Fruit fly (Drosophila melanogaster) whole organism, wandering third instar larva: Measurements from ENCODE around the gene Alg1.
A peak's percentile ranks its signal among the peaks of the same experiment; 100 is the strongest.
"Not testable (repeated sequence)": the region's sequence is repeated elsewhere in the genome, so short reads cannot be mapped to it uniquely, and the experiment has no call there.

Experiments used
- CG32264 ChIP-seq: fragments of 200-800 bp; sonication (Bioruptor generic); optimal IDR thresholded peaks from 2 replicates; lab custom pipeline; 2016; ENCODE audit warnings: missing biosample characterization, missing genetic modification characterization
- CG9705 ChIP-seq: fragments of 200-800 bp; sonication (Bioruptor generic); optimal IDR thresholded peaks from 2 replicates; lab custom pipeline; 2018; ENCODE audit warnings: missing biosample characterization, mild to moderate bottlenecking, missing genetic modification characterization
- Dfd ChIP-seq: fragments of >200 bp; optimal IDR thresholded peaks from 2 replicates; lab custom pipeline; 2017; ENCODE audit warnings: missing biosample characterization, missing genetic modification characterization
- GATAd ChIP-seq: sonication (Bioruptor generic); optimal IDR thresholded peaks from 2 replicates; lab custom pipeline; 2016; ENCODE audit warnings: missing biosample characterization, missing genetic modification characterization
- HLH106 ChIP-seq: fragments of 200-800 bp; optimal IDR thresholded peaks from 3 replicates; lab custom pipeline; 2019; ENCODE audit warnings: missing biosample characterization, mild to moderate bottlenecking, missing genetic modification characterization, moderate library complexity
- Hr78 ChIP-seq: fragments of >200 bp; optimal IDR thresholded peaks from 2 replicates; lab custom pipeline; 2017; ENCODE audit warnings: missing biosample characterization, missing genetic modification characterization
- Hr83 ChIP-seq: fragments of 200-300 bp; sonication (Bioruptor generic); optimal IDR thresholded peaks from 2 replicates; lab custom pipeline; 2016; ENCODE audit warnings: missing biosample characterization, mild to moderate bottlenecking, missing genetic modification characterization, moderate library complexity; ENCODE audit not compliant: poor library complexity, severe bottlenecking
- Mio ChIP-seq: sonication (Bioruptor generic); optimal IDR thresholded peaks from 2 replicates; lab custom pipeline; 2016; ENCODE audit warnings: missing biosample characterization, missing genetic modification characterization
- Myc ChIP-seq: fragments of >200 bp; optimal IDR thresholded peaks from 2 replicates; lab custom pipeline; 2017
- N ChIP-seq: fragments of >200 bp; optimal IDR thresholded peaks from 2 replicates; lab custom pipeline; 2018; ENCODE audit warnings: missing biosample characterization, missing external identifiers, missing genetic modification characterization
- Rel ChIP-seq, 2 experiments: fragments of 200-800 bp; sonication (Bioruptor generic) in 1 of 2; optimal IDR thresholded peaks; 2 replicates in 1 of 2; 3 replicates in 1 of 2; lab custom pipeline; 2016 to 2019; ENCODE audit warnings: mild to moderate bottlenecking in 2 of 2, missing biosample characterization in 2 of 2, missing genetic modification characterization in 2 of 2, moderate library complexity in 1 of 2
- Sp1 ChIP-seq: fragments of 200-800 bp; sonication (Bioruptor generic); optimal IDR thresholded peaks from 3 replicates; lab custom pipeline; 2019; ENCODE audit warnings: missing biosample characterization, mild to moderate bottlenecking, missing genetic modification characterization, moderate library complexity
- brk ChIP-seq: fragments of 200-800 bp; sonication (Bioruptor generic); optimal IDR thresholded peaks from 2 replicates; lab custom pipeline; 2016; ENCODE audit warnings: missing biosample characterization, mild to moderate bottlenecking, missing genetic modification characterization
- dl ChIP-seq, 2 experiments: fragments of 175-275, 200-275 bp in 1 of 2; fragments of 200-275 bp in 1 of 2; sonication (Bioruptor generic); optimal IDR thresholded peaks; lab custom pipeline; 2018; ENCODE audit warnings: mild to moderate bottlenecking in 2 of 2, missing biosample characterization in 2 of 2, missing genetic modification characterization in 2 of 2, moderate library complexity in 2 of 2; ENCODE audit not compliant: partially characterized antibody in 2 of 2, insufficient read depth in 1 of 2
- ey ChIP-seq: fragments of 200-800 bp; sonication (Bioruptor generic); optimal IDR thresholded peaks from 2 replicates; lab custom pipeline; 2016; ENCODE audit warnings: missing biosample characterization, missing genetic modification characterization
- fru ChIP-seq: fragments of 200-800 bp; sonication (Bioruptor generic); optimal IDR thresholded peaks from 3 replicates; lab custom pipeline; 2016; ENCODE audit warnings: missing biosample characterization, mild to moderate bottlenecking, missing genetic modification characterization
- jim ChIP-seq: fragments of 175-275, 200-325 bp; sonication (Bioruptor generic); optimal IDR thresholded peaks from 2 replicates; lab custom pipeline; 2016; ENCODE audit warnings: missing biosample characterization, mild to moderate bottlenecking, missing genetic modification characterization
- psq ChIP-seq: fragments of 200-800 bp; sonication (Bioruptor generic); optimal IDR thresholded peaks from 3 replicates; lab custom pipeline; 2017; ENCODE audit warnings: missing biosample characterization, mild to moderate bottlenecking, missing genetic modification characterization, moderate library complexity
- rgr ChIP-seq: fragments of 200-800 bp; sonication (Bioruptor generic); optimal IDR thresholded peaks from 3 replicates; lab custom pipeline; 2016; ENCODE audit warnings: missing biosample characterization, mild to moderate bottlenecking, missing genetic modification characterization
- sage ChIP-seq: fragments of 200-800 bp; sonication (Bioruptor generic); optimal IDR thresholded peaks from 2 replicates; lab custom pipeline; 2016; ENCODE audit warnings: missing biosample characterization, mild to moderate bottlenecking, missing genetic modification characterization
- sv ChIP-seq: fragments of 200-800 bp; sonication (Bioruptor generic); optimal IDR thresholded peaks from 3 replicates; lab custom pipeline; 2016; ENCODE audit warnings: missing biosample characterization, missing genetic modification characterization

The Alg1 gene

DNA sequence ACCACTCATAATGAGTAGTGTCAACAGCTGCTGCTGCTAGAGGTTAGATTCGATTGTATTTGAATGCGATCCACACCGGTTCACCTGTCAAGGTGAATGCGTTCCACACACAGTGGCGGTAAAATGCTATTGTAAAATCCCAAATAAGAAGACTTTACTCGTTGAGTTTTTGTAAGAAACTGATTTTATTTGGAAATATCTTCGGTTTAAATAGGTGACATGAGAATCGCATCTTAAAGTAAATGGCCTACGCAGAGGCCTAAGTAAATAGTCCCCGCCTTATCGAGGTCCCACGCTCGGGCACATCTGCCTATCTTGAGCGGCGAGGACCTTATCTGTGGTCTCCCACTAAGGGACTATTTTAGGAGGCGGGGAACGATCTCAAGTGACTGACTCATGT is 47.8 kb downstream of the Alg1 start, which contains the start of gene TyrR:
TyrR (minus strand) TSS at position 101 of the 400 bp plus-strand sequence.
- TF ChIP-seq Hr78, brk, N (GFP tag; lab: Kevin White, UChicago): not testable (repeated sequence)

dm6 chr3R:17762261-17762660 is 48.7 kb downstream of the Alg1 start:
- TF ChIP-seq Hr83 (no peak), CG32264 (GFP tag; lab: Kevin White, UChicago) (no peak), CG9705 (GFP tag; lab: Kevin White, UChicago) (no peak), ey (GFP tag; lab: Kevin White, UChicago) (no peak), dl (GFP tag; optimal IDR thresholded peaks at IDR 0.05; lab: Kevin White, UChicago; ENCODE audit: insufficient read depth in 1 of 2, partially characterized antibody in 2 of 2) (no peak), psq (GFP tag; lab: Kevin White, UChicago) (no peak), Rel (GFP tag; optimal IDR thresholded peaks at IDR 0.05; lab: Kevin White, UChicago) (no peak), Rel (tag; optimal IDR thresholded peaks at IDR 0.05; lab: Kevin White, UChicago) (no peak), HLH106 (tag; lab: Kevin White, UChicago) (no peak), sv (GFP tag; lab: Kevin White, UChicago) (no peak), Mio (no peak), jim (GFP tag; lab: Kevin White, UChicago) (no peak), Hr78 (GFP tag; lab: Kevin White, UChicago) (no peak), fru (no peak), Sp1 (GFP tag; lab: Kevin White, UChicago) (no peak), brk (GFP tag; lab: Kevin White, UChicago) (no peak), Myc (lab: Kevin White, UChicago) (no peak), Dfd (GFP tag; lab: Kevin White, UChicago) (no peak), GATAd (GFP tag; lab: Kevin White, UChicago) (no peak), rgr (no peak), sage (GFP tag; lab: Kevin White, UChicago) (no peak)

DNA sequence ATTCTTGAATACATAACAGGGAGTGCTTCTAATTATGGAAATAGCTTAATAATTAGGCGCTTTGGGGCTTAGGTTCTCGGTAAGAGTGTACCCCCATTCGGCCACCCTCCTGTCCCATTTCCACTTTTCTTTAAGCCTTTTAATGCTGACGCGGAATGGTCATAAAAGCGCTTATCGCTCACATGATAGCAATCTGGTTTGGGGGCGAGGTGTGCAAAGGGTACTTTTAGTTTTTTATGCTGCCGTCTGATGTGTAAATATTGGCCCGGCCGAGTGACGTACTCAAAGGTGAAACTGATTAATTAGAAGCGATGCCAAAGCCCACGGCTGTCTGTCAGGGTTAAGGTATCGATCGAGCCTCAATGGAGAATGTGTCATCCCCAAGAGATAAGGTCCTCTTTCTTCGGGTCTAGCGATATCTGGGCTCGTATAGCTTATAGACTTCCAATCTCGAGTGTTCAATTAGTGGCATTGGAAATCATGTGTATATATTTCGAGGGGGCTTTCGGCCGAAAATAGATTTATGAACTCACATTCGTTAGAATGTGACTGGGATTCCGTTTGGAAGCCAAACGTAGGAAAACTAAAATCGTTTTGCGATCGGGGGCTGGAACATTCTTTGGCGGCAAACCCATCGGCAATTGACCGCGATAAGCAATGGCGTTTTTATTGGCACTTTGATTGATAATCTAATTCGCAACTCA is 51.0 kb downstream of the Alg1 start:
- TF ChIP-seq fru (no peak), ey (GFP tag; lab: Kevin White, UChicago) (no peak), jim (GFP tag; lab: Kevin White, UChicago) (no peak), Rel (GFP tag; optimal IDR thresholded peaks at IDR 0.05; lab: Kevin White, UChicago) (no peak), Rel (tag; optimal IDR thresholded peaks at IDR 0.05; lab: Kevin White, UChicago) (peak; percentile 45)
